Worm (Caenorhabditis elegans): Measurements from ENCODE around the gene C07A9.9.
A peak's percentile ranks its signal among the peaks of the same experiment; 100 is the strongest.

ce11 chrIII:9714731-9715130 is 47.3 kb upstream of the C07A9.9 start:
- TF ChIP-seq egl-27 (tag; optimal IDR thresholded peaks at IDR 0.05) (no peak), fkh-2 (tag; optimal IDR thresholded peaks at IDR 0.05) (no peak), ama-1 (optimal IDR thresholded peaks at IDR 0.05) (no peak), nhr-77 (tag; optimal IDR thresholded peaks at IDR 0.05) (no peak), tbx-2 (tag; optimal IDR thresholded peaks at IDR 0.05) (no peak), nhr-76 (tag; optimal IDR thresholded peaks at IDR 0.05) (no peak), snpc-4 (tag; optimal IDR thresholded peaks at IDR 0.05) (no peak), pqm-1 (tag; optimal IDR thresholded peaks at IDR 0.05) (peak; percentile 28), zag-1 (tag; optimal IDR thresholded peaks at IDR 0.05) (no peak), nhr-237 (tag; optimal IDR thresholded peaks at IDR 0.05) (no peak), skn-1 (tag; optimal IDR thresholded peaks at IDR 0.05) (no peak), ceh-82 (tag; optimal IDR thresholded peaks at IDR 0.05) (no peak), lsy-12 (tag; optimal IDR thresholded peaks at IDR 0.05) (no peak), nhr-11 (tag; optimal IDR thresholded peaks at IDR 0.05) (no peak)

Measured in whole organism, L3 larva.